Fruit fly (Drosophila melanogaster): ENCODE results near the gene CAH2.

CAH2 gene

dm6 chr3L:12138113-12138899 is 39.1 kb upstream of the CAH2 start, which contains the start of the genes ND-SGDH and RhoGAP68F (continued):
- TF ChIP-seq Poxn (GFP tag; IDR thresholded peaks at IDR 0.05) (peak; percentile 64; the same call in 1 of the 2 replicates), disco-r (GFP tag; optimal IDR thresholded peaks at IDR 0.05) (peak; percentile 24), ranshi (GFP tag; IDR thresholded peaks at IDR 0.05) (peak; percentile 56; the same call in 1 of the 2 replicates), HmgZ (tag; optimal IDR thresholded peaks at IDR 0.05) (peak; percentile 72), CG10274 (GFP tag; optimal IDR thresholded peaks at IDR 0.05) (no peak), row (GFP tag; IDR thresholded peaks at IDR 0.05) (peak; percentile 94), CG11247 (GFP tag; IDR thresholded peaks at IDR 0.05) (peak; percentile 54), CG7372 (GFP tag; IDR thresholded peaks at IDR 0.05) (peak; percentile 74), Jarid2 (GFP tag; optimal IDR thresholded peaks at IDR 0.05) (no peak), sima (GFP tag; optimal IDR thresholded peaks at IDR 0.05) (no peak), Doc2 (GFP tag; IDR thresholded peaks at IDR 0.05) (no peak), CG13424 (tag; optimal IDR thresholded peaks at IDR 0.05) (peak; percentile 81), Dek (tag; optimal IDR thresholded peaks at IDR 0.05) (peak; percentile 67), CG34422 (GFP tag; IDR thresholded peaks at IDR 0.05) (peak; percentile 65; the same call in 1 of the 3 replicates), Dbx (GFP tag; IDR thresholded peaks at IDR 0.05) (peak; percentile 83), Mes4 (GFP tag; optimal IDR thresholded peaks at IDR 0.05) (peak; percentile 37), CG17361 (GFP tag; IDR thresholded peaks at IDR 0.05) (peak; percentile 87), her (GFP tag; optimal IDR thresholded peaks at IDR 0.05) (no peak), caup (GFP tag; optimal IDR thresholded peaks at IDR 0.05; ENCODE audit: severe bottlenecking) (peak; percentile 51), Adf1 (GFP tag; IDR thresholded peaks at IDR 0.05) (peak; percentile 41), lab (GFP tag; optimal IDR thresholded peaks at IDR 0.05) (peak; percentile 75), schlank (tag; optimal IDR thresholded peaks at IDR 0.05) (no peak), CG8290 (GFP tag; optimal IDR thresholded peaks at IDR 0.05) (peak; percentile 40), CG8290 (tag; optimal IDR thresholded peaks at IDR 0.05) (peak; percentile 56 to 58), lilli (GFP tag; optimal IDR thresholded peaks at IDR 0.05) (peak; percentile 87), kni (GFP tag; optimal IDR thresholded peaks at IDR 0.05) (peak; percentile 33), slp2 (GFP tag; optimal IDR thresholded peaks at IDR 0.05) (peak; percentile 58), Dp (GFP tag; optimal IDR thresholded peaks at IDR 0.05) (peak; percentile 8), dmrt11E (tag; optimal IDR thresholded peaks at IDR 0.05) (peak; percentile 70), al (GFP tag; IDR thresholded peaks at IDR 0.05) (peak; percentile 72), Kr (GFP tag; optimal IDR thresholded peaks at IDR 0.05) (no peak), Nf-YB (GFP tag; optimal IDR thresholded peaks at IDR 0.05) (peak; percentile 39), sug (tag; optimal IDR thresholded peaks at IDR 0.05) (peak; percentile 82), CG32767 (GFP tag; IDR thresholded peaks at IDR 0.05) (peak; percentile 52), Hr78 (GFP tag; optimal IDR thresholded peaks at IDR 0.05) (no peak), CG1233 (GFP tag; optimal IDR thresholded peaks at IDR 0.05) (peak; percentile 73), CG18764 (GFP tag; optimal IDR thresholded peaks at IDR 0.05) (peak; percentile 55), E2f2 (GFP tag; IDR thresholded peaks at IDR 0.05) (no peak), CG13624 (GFP tag; optimal IDR thresholded peaks at IDR 0.05) (peak; percentile 69), CG14667 (GFP tag; IDR thresholded peaks at IDR 0.05) (peak; percentile 36; the same call in 1 of the 2 replicates), Max (GFP tag; optimal IDR thresholded peaks at IDR 0.05) (peak; percentile 63), NfI (GFP tag; optimal IDR thresholded peaks at IDR 0.05) (peak; percentile 74), sc (optimal IDR thresholded peaks at IDR 0.05) (no peak), sc (GFP tag; optimal IDR thresholded peaks at IDR 0.05) (peak; percentile 47), CG32772 (GFP tag; IDR thresholded peaks at IDR 0.05) (peak; percentile 59; the same call in 1 of the 2 replicates), bigmax (GFP tag; optimal IDR thresholded peaks at IDR 0.05) (no peak), zfh2 (GFP tag; optimal IDR thresholded peaks at IDR 0.05) (peak; percentile 86), pum (GFP tag; optimal IDR thresholded peaks at IDR 0.05) (peak; percentile 68)
